Fruit fly (Drosophila melanogaster): ENCODE data around the gene CG46281.

DNA sequence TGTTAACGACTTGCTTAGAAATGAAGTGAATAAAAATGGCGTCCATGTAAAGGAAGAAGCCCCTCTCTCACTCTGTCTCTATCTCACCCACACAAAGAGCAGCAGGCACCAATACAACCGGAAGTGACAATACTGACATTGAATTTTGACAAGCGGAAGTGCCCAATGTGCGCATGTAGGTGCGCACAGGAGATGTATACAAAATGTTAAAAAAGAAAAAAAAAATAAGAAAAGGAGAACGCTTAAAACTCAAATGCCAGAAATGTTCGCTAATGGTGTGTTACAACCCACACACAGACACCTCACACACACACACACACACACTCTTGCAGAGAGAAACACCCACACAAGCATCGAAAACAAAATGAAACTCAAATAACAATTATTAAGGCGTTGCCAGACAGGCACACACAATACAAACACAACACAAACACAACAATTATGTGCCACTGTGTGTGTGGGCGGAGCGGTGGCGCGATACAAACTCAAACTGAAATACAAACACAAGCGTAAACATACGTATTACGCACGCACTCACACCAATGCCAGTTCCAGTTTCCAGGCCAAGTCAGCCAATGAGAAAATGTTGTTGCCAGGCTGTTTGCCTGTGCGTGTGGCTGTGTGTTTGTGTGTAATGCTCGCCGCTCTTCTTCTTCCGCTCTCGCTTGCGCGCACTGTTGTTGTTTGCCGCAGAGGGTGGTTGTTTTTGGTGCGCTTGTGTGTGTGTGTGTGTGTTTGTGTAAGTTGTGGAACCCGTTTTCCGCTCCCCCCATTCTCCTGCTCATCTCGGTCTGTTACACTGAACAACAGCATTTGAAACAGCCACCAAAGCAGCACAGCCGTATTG lies 33.9 kb upstream of the CG46281 start:
- TF ChIP-seq ttk (optimal IDR thresholded peaks at IDR 0.05) (no peak), psq (optimal IDR thresholded peaks at IDR 0.05) (no peak)
